Worm (Caenorhabditis elegans) whole organism, early embryonic: ENCODE results near the gene acs-6.

Experiments used
- B0310.2 ChIP-seq: sonication (generic microtip); optimal IDR thresholded peaks from 2 replicates; lab custom pipeline; 2016; ENCODE audit warnings: mild to moderate bottlenecking, missing genetic modification characterization, missing compliant biosample characterization
- F13C5.2 ChIP-seq: sonication (generic microtip); optimal IDR thresholded peaks from 2 replicates; lab custom pipeline; 2017; ENCODE audit warnings: mild to moderate bottlenecking, missing genetic modification characterization, inconsistent platforms, missing compliant biosample characterization
- aly-1 ChIP-seq: sonication (generic microtip); optimal IDR thresholded peaks from 2 replicates; lab custom pipeline; 2016; ENCODE audit warnings: missing genetic modification characterization, missing compliant biosample characterization
- ama-1 ChIP-seq: fragments of 150-350 bp; optimal IDR thresholded peaks from 2 replicates; lab custom pipeline; 2014
- flt-1 ChIP-seq: fragments of 200-800 bp; sonication (Bioruptor generic); IDR thresholded peaks from 2 replicates; pipeline ENCODE4 v1.3.6; 2022; ENCODE audit warnings: missing genetic modification characterization, missing compliant biosample characterization
- scrt-1 ChIP-seq: fragments of 200-800 bp; sonication (Bioruptor generic); IDR thresholded peaks from 2 replicates; pipeline ENCODE4 v1.3.6; 2022; ENCODE audit warnings: missing genetic modification characterization, missing compliant biosample characterization
- sea-1 ChIP-seq: fragments of 200-800 bp; sonication (Bioruptor generic); conservative IDR thresholded peaks from 2 replicates; pipeline ENCODE4 v1.3.6; 2022; ENCODE audit warnings: missing genetic modification characterization, missing compliant biosample characterization
- tbx-11 ChIP-seq: fragments of 200-800 bp; sonication (Bioruptor generic); IDR thresholded peaks from 2 replicates; pipeline ENCODE4 v1.3.6; 2022; ENCODE audit warnings: missing genetic modification characterization, missing compliant biosample characterization
- tra-4 ChIP-seq: sonication (generic microtip); optimal IDR thresholded peaks from 2 replicates; lab custom pipeline; 2017; ENCODE audit warnings: missing genetic modification characterization, missing compliant biosample characterization

DNA sequence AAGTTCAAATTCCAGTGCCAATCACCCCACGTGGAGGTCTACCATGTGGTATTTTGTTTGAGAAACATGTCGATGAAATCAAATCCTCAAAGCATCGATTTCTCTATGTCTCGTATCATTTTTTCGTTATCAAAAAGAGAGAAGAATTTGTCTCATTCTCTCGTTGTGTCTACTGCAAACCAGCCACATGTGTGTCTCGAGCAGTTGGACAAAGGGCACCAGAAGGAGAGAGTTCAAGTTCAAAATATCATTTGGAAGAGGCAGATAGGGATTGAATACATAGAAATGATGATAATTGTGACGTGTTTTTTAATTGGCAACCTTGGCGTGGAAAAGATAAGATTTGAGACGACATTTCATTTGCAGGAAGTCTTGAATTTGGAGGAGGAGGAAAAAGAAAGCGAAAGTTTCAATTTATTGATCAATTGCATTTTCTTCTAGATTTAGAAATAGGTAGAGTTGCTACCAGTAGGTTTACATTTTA is 2.5 kb upstream of the acs-6 start:
- TF ChIP-seq flt-1 (GFP tag; lab: Robert Waterston, UW) (no peak), scrt-1 (GFP tag; lab: Robert Waterston, UW) (no peak), B0310.2 (tag; lab: Kevin White, UChicago) (no peak), aly-1 (tag; lab: Kevin White, UChicago) (no peak), ama-1 (lab: Kevin White, UChicago) (no peak), F13C5.2 (tag; lab: Kevin White, UChicago) (no peak), tra-4 (tag; lab: Kevin White, UChicago) (no peak), sea-1 (GFP tag; lab: Robert Waterston, UW) (no peak), tbx-11 (GFP tag; lab: Robert Waterston, UW) (no peak)
